Fruit fly (Drosophila melanogaster) whole organism, adult: ENCODE results near the gene TwdlB.

ENCODE experiments used
- CG11617 ChIP-seq: fragments of 200-800 bp; sonication (Bioruptor generic); optimal IDR thresholded peaks from 2 replicates; lab custom pipeline; 2017; ENCODE audit warnings: mild to moderate bottlenecking, missing biosample characterization, missing genetic modification reagents, missing genetic modification characterization
- CG12768 ChIP-seq: fragments of 200-800 bp; sonication (Bioruptor generic); optimal IDR thresholded peaks from 2 replicates; lab custom pipeline; 2017; ENCODE audit warnings: missing biosample characterization, missing genetic modification characterization, mild to moderate bottlenecking, moderate library complexity, missing genetic modification reagents
- CG33017 ChIP-seq: fragments of 200-800 bp; sonication (Bioruptor generic); optimal IDR thresholded peaks from 2 replicates; lab custom pipeline; 2018; ENCODE audit warnings: missing biosample characterization, mild to moderate bottlenecking, missing genetic modification characterization, moderate library complexity
- CG5204 ChIP-seq: fragments of 200-800 bp; sonication (Bioruptor generic); optimal IDR thresholded peaks from 2 replicates; lab custom pipeline; 2016; ENCODE audit warnings: missing biosample characterization, missing genetic modification characterization
- Clk ChIP-seq: fragments of 200-800 bp; sonication (Bioruptor generic); optimal IDR thresholded peaks from 2 replicates; lab custom pipeline; 2017; ENCODE audit warnings: missing biosample characterization, missing genetic modification characterization
- Crg-1 ChIP-seq: fragments of 200-800 bp; sonication (Bioruptor generic); optimal IDR thresholded peaks from 2 replicates; lab custom pipeline; 2016; ENCODE audit warnings: missing biosample characterization, missing genetic modification characterization
- Hr96 ChIP-seq: fragments of 200-800 bp; sonication (Bioruptor generic); optimal IDR thresholded peaks from 2 replicates; lab custom pipeline; 2016; ENCODE audit warnings: missing biosample characterization, missing genetic modification characterization
- Mnt ChIP-seq: fragments of 200-800 bp; sonication (Bioruptor generic); optimal IDR thresholded peaks from 2 replicates; lab custom pipeline; 2016; ENCODE audit warnings: missing biosample characterization, mild to moderate bottlenecking, missing genetic modification characterization
- bab1 ChIP-seq: fragments of 200-800 bp; sonication (Bioruptor generic); optimal IDR thresholded peaks from 3 replicates; lab custom pipeline; 2019; ENCODE audit warnings: missing biosample characterization, mild to moderate bottlenecking, missing genetic modification characterization, moderate library complexity
- cnc ChIP-seq, 2 experiments: fragments of >200 bp; optimal IDR thresholded peaks; 2 replicates each; lab custom pipeline; 2017
- kay ChIP-seq: fragments of 200-800 bp; sonication (Bioruptor generic); peaks from one replicate; lab custom pipeline; 2016; ENCODE audit warnings: missing biosample characterization, missing genetic modification characterization, borderline replicate concordance
- tj ChIP-seq: fragments of 200-800 bp; sonication (Bioruptor generic); optimal IDR thresholded peaks from 3 replicates; lab custom pipeline; 2017; ENCODE audit warnings: missing biosample characterization, mild to moderate bottlenecking, missing genetic modification characterization, moderate library complexity
- toe ChIP-seq: fragments of 200-800 bp; sonication (Bioruptor generic); optimal IDR thresholded peaks from 2 replicates; lab custom pipeline; 2016; ENCODE audit warnings: missing biosample characterization, missing genetic modification characterization

DNA sequence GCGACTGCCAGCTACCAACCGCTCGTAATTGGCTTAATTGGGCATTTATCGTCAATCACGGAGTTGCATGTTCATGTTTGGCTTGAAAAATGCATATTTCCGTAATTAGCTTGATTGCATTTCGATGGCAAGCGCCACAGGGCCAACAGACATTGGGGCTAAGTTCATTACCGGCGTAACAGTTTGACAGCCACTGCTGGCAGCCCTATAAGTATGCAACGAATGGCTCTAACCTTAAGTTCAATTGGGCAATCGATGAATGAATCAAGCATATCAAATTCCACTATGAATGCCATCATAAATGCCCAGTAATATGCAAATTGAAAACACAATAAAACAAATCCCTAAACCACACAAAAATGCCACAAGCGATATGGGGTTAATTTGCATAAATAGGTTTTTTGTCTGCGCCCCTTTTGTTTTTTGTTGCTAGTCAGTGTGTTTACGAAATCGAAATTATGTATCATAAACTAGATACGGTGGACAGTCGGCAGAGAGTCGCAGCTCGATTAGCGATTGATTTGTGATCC, 32.1 kb upstream of the TwdlB start:
- no peak for TF ChIP-seq CG11617 (GFP tag; lab: Kevin White, UChicago)
- no peak for TF ChIP-seq Mnt (GFP tag; lab: Kevin White, UChicago)
- no peak for TF ChIP-seq CG33017 (tag; lab: Kevin White, UChicago)
- TF ChIP-seq cnc (optimal IDR thresholded peaks at IDR 0.05; lab: Kevin White, UChicago) = no peak
- TF ChIP-seq kay (GFP tag; lab: Kevin White, UChicago) = no peak
- no peak for TF ChIP-seq toe (GFP tag; lab: Kevin White, UChicago)
- no peak for TF ChIP-seq Crg-1
- no peak for TF ChIP-seq CG5204 (GFP tag; lab: Kevin White, UChicago)
- TF ChIP-seq tj (GFP tag; lab: Kevin White, UChicago) = no peak
- TF ChIP-seq bab1 = no peak
- no peak for TF ChIP-seq Hr96 (GFP tag; lab: Kevin White, UChicago)
- TF ChIP-seq CG12768 (GFP tag; lab: Kevin White, UChicago) = no peak
- no peak for TF ChIP-seq Clk (GFP tag; lab: Kevin White, UChicago)
